Worm (Caenorhabditis elegans) whole organism, L4/young adult: ENCODE results near the gene unc-97.

Experiments
- W03F9.2 ChIP-seq: fragments of 150-350 bp; optimal IDR thresholded peaks from 2 replicates; lab custom pipeline; 2014; ENCODE audit warnings: missing biosample characterization, missing genetic modification characterization
- him-1 ChIP-seq: sonication (generic microtip); optimal IDR thresholded peaks from 2 replicates; lab custom pipeline; 2016; ENCODE audit warnings: missing genotype, missing genetic modification reagents, missing genetic modification characterization, missing compliant biosample characterization

ce11 chrX:5565478-5565877, 27.5 kb upstream of the unc-97 start:
- TF ChIP-seq him-1 (tag; lab: Kevin White, UChicago): no peak
- TF ChIP-seq W03F9.2: no peak
